Fruit fly (Drosophila melanogaster) whole organism, embryonic: ENCODE data around the gene HDAC6.

Experiments used
- Atf6 ChIP-seq: fragments of 200-800 bp; sonication (Bioruptor generic); IDR thresholded peaks from 2 replicates; pipeline ENCODE4 v1.3.6; 2022; ENCODE audit warnings: missing biosample characterization, missing genetic modification characterization
- CG10431 ChIP-seq: fragments of 200-800 bp; sonication (Bioruptor generic); optimal IDR thresholded peaks from 3 replicates; lab custom pipeline; 2018; ENCODE audit warnings: missing biosample characterization, mild to moderate bottlenecking, missing genetic modification characterization
- CG11093 ChIP-seq: fragments of 200-800 bp; sonication (Bioruptor generic); IDR thresholded peaks from 3 replicates; pipeline ENCODE4 v1.3.6; 2022; ENCODE audit warnings: missing biosample characterization, missing genetic modification characterization
- CG11504 ChIP-seq: fragments of 200-800 bp; sonication (Bioruptor generic); optimal IDR thresholded peaks from 3 replicates; lab custom pipeline; 2019; ENCODE audit warnings: missing biosample characterization, mild to moderate bottlenecking, missing genetic modification characterization, moderate library complexity
- CG11696 ChIP-seq: fragments of 200-800 bp; sonication (Bioruptor generic); IDR thresholded peaks from 2 replicates; pipeline ENCODE4 v1.3.6; 2022; ENCODE audit warnings: missing biosample characterization, missing genetic modification characterization
- CG11723 ChIP-seq: fragments of 200-800 bp; sonication (Bioruptor generic); optimal IDR thresholded peaks from 2 replicates; lab custom pipeline; 2017; ENCODE audit warnings: missing biosample characterization, mild to moderate bottlenecking, missing genetic modification characterization
- CG12769 ChIP-seq: fragments of 200-800 bp; sonication (Bioruptor generic); optimal IDR thresholded peaks from 2 replicates; lab custom pipeline; 2019; ENCODE audit warnings: missing biosample characterization, mild to moderate bottlenecking, missing genetic modification characterization, moderate library complexity
- CG13775 ChIP-seq: fragments of 200-800 bp; sonication (Bioruptor generic); optimal IDR thresholded peaks from 3 replicates; lab custom pipeline; 2017; ENCODE audit warnings: missing biosample characterization, mild to moderate bottlenecking, missing genetic modification characterization
- CG14050 ChIP-seq: fragments of 200-800 bp; sonication (Bioruptor generic); IDR thresholded peaks from 3 replicates; pipeline ENCODE4 v1.3.6; 2022; ENCODE audit warnings: missing biosample characterization, missing genetic modification characterization
- CG14667 ChIP-seq: fragments of 200-800 bp; sonication (Bioruptor generic); IDR thresholded peaks from 2 replicates; pipeline ENCODE4 v1.3.6; 2022; ENCODE audit warnings: missing biosample characterization, missing genetic modification characterization
- CG1602 ChIP-seq: fragments of 200-800 bp; sonication (Bioruptor generic); optimal IDR thresholded peaks from 3 replicates; lab custom pipeline; 2016; ENCODE audit warnings: missing biosample characterization, missing genetic modification characterization
- CG17186 ChIP-seq: fragments of 200-800 bp; sonication (Bioruptor generic); optimal IDR thresholded peaks from 3 replicates; lab custom pipeline; 2017; ENCODE audit warnings: missing biosample characterization, missing genetic modification reagents, missing genetic modification characterization
- CG17802 ChIP-seq: fragments of 200-800 bp; sonication (Bioruptor generic); optimal IDR thresholded peaks from 2 replicates; lab custom pipeline; 2018; ENCODE audit warnings: missing biosample characterization, mild to moderate bottlenecking, missing genetic modification characterization, moderate library complexity
- CG30431 ChIP-seq: fragments of 200-800 bp; sonication (Bioruptor generic); optimal IDR thresholded peaks from 2 replicates; lab custom pipeline; 2017; ENCODE audit warnings: missing biosample characterization, missing genetic modification characterization
- CG31441 ChIP-seq: fragments of 200-800 bp; sonication (Bioruptor generic); IDR thresholded peaks from 2 replicates; pipeline ENCODE4 v1.3.6; 2022; ENCODE audit warnings: missing biosample characterization, missing genetic modification characterization
- CG43689 ChIP-seq: fragments of 200-800 bp; sonication (Bioruptor generic); IDR thresholded peaks from 2 replicates; pipeline ENCODE4 v1.3.6; 2022; ENCODE audit warnings: missing biosample characterization, missing genetic modification characterization
- CG5245 ChIP-seq: fragments of 200-800 bp; sonication (Bioruptor generic); optimal IDR thresholded peaks from 3 replicates; lab custom pipeline; 2016; ENCODE audit warnings: missing biosample characterization, missing genetic modification characterization
- CG5953 ChIP-seq: fragments of 200-800 bp; sonication (Bioruptor generic); IDR thresholded peaks from 2 replicates; pipeline ENCODE4 v1.3.6; 2022; ENCODE audit warnings: missing biosample characterization, missing genetic modification characterization
- CG6765 ChIP-seq: fragments of 200-800 bp; sonication (Bioruptor generic); optimal IDR thresholded peaks from 3 replicates; lab custom pipeline; 2017; ENCODE audit warnings: missing biosample characterization, mild to moderate bottlenecking, missing genetic modification characterization
- CG6813 ChIP-seq: fragments of 200-800 bp; sonication (Bioruptor generic); optimal IDR thresholded peaks from 2 replicates; lab custom pipeline; 2017; ENCODE audit warnings: missing biosample characterization, missing genetic modification characterization, mild to moderate bottlenecking, moderate library complexity, missing genetic modification reagents
- CG7357 ChIP-seq: fragments of 200-800 bp; sonication (Bioruptor generic); IDR thresholded peaks from 3 replicates; pipeline ENCODE4 v1.3.6; 2022; ENCODE audit warnings: missing biosample characterization, missing genetic modification characterization
- CG9797 ChIP-seq: fragments of 200-800 bp; sonication (Bioruptor generic); optimal IDR thresholded peaks from 3 replicates; lab custom pipeline; 2018; ENCODE audit warnings: missing biosample characterization, mild to moderate bottlenecking, missing genetic modification characterization
- CG9932 ChIP-seq: fragments of 200-800 bp; sonication (Bioruptor generic); IDR thresholded peaks from 2 replicates; pipeline ENCODE4 v1.3.6; 2022; ENCODE audit warnings: missing biosample characterization, missing genetic modification characterization
- D ChIP-seq, 2 experiments: fragments of 200-800 bp in 1 of 2; fragments of >200 bp in 1 of 2; sonication (Bioruptor generic) in 1 of 2; optimal IDR thresholded peaks; 2 replicates in 1 of 2; 3 replicates in 1 of 2; lab custom pipeline; 2017; ENCODE audit warnings: mild to moderate bottlenecking in 1 of 2, missing biosample characterization in 1 of 2, missing genetic modification characterization in 1 of 2, missing genetic modification reagents in 1 of 2
- Dp ChIP-seq: fragments of 200-800 bp; sonication (Bioruptor generic); optimal IDR thresholded peaks from 2 replicates; lab custom pipeline; 2018; ENCODE audit warnings: missing biosample characterization, mild to moderate bottlenecking, missing genetic modification characterization, moderate library complexity
- Elba2 ChIP-seq: fragments of 200-800 bp; sonication (Bioruptor generic); optimal IDR thresholded peaks from 3 replicates; lab custom pipeline; 2016; ENCODE audit warnings: missing biosample characterization, missing genetic modification characterization
- Fer3 ChIP-seq: fragments of 200-800 bp; sonication (Bioruptor generic); optimal IDR thresholded peaks from 2 replicates; lab custom pipeline; 2018; ENCODE audit warnings: missing biosample characterization, mild to moderate bottlenecking, missing genetic modification characterization, moderate library complexity
- HLHmδ ChIP-seq: fragments of 200-800 bp; sonication (Bioruptor generic); optimal IDR thresholded peaks from 2 replicates; lab custom pipeline; 2018; ENCODE audit warnings: missing biosample characterization, mild to moderate bottlenecking, missing genetic modification characterization, moderate library complexity
- Myb ChIP-seq: fragments of 200-800 bp; sonication (Bioruptor generic); optimal IDR thresholded peaks from 2 replicates; lab custom pipeline; 2016; ENCODE audit warnings: missing biosample characterization, missing genetic modification characterization
- Neu2 ChIP-seq: fragments of 200-800 bp; sonication (Bioruptor generic); optimal IDR thresholded peaks from 3 replicates; lab custom pipeline; 2016; ENCODE audit warnings: missing biosample characterization, missing genetic modification characterization, borderline replicate concordance
- Opbp ChIP-seq: fragments of 200-800 bp; sonication (Bioruptor generic); IDR thresholded peaks from 3 replicates; pipeline ENCODE4 v1.3.6; 2022; ENCODE audit warnings: missing biosample characterization, missing genetic modification characterization; ENCODE audit not compliant: partially characterized antibody
- Side ChIP-seq: fragments of 200-800 bp; sonication (Bioruptor generic); optimal IDR thresholded peaks from 2 replicates; lab custom pipeline; 2016; ENCODE audit warnings: missing biosample characterization, missing genetic modification characterization
- Sry-β ChIP-seq: fragments of 200-800 bp; sonication (Bioruptor generic); optimal IDR thresholded peaks from 2 replicates; lab custom pipeline; 2018; ENCODE audit warnings: missing biosample characterization, mild to moderate bottlenecking, missing genetic modification characterization, moderate library complexity
- Ssrp ChIP-seq: fragments of 200-800 bp; sonication (Bioruptor generic); optimal IDR thresholded peaks from 2 replicates; lab custom pipeline; 2018; ENCODE audit warnings: missing biosample characterization, mild to moderate bottlenecking, missing genetic modification characterization, moderate library complexity
- Taf1 ChIP-seq: fragments of 200-800 bp; sonication (Bioruptor generic); IDR thresholded peaks from 2 replicates; pipeline ENCODE4 v1.3.6; 2022; ENCODE audit warnings: missing biosample characterization, missing genetic modification characterization
- amos ChIP-seq: fragments of 200-800 bp; sonication (Bioruptor generic); IDR thresholded peaks from 2 replicates; pipeline ENCODE4 v1.3.6; 2022; ENCODE audit warnings: missing biosample characterization, missing genetic modification characterization; ENCODE audit not compliant: partially characterized antibody
- aop ChIP-seq: fragments of 200-800 bp; sonication (Bioruptor generic); IDR thresholded peaks from 2 replicates; pipeline ENCODE4 v1.3.6; 2022; ENCODE audit warnings: missing biosample characterization, missing genetic modification characterization
- az2 ChIP-seq: fragments of 200-800 bp; sonication (Bioruptor generic); optimal IDR thresholded peaks from 3 replicates; lab custom pipeline; 2016; ENCODE audit warnings: missing biosample characterization, missing genetic modification characterization
- bcd ChIP-seq: fragments of 200-800 bp; sonication (Bioruptor generic); optimal IDR thresholded peaks from 2 replicates; lab custom pipeline; 2017; ENCODE audit warnings: missing biosample characterization, mild to moderate bottlenecking, missing genetic modification characterization
- fru ChIP-seq: fragments of >200 bp; optimal IDR thresholded peaks from 2 replicates; lab custom pipeline; 2017
- jumu ChIP-seq: fragments of 200-800 bp; sonication (Bioruptor generic); optimal IDR thresholded peaks from 3 replicates; lab custom pipeline; 2016; ENCODE audit warnings: missing biosample characterization, missing genetic modification characterization
- mld ChIP-seq: fragments of 200-800 bp; sonication (Bioruptor generic); IDR thresholded peaks from 3 replicates; pipeline ENCODE4 v1.3.6; 2022; ENCODE audit warnings: missing biosample characterization, missing genetic modification characterization; ENCODE audit not compliant: partially characterized antibody
- onecut ChIP-seq: fragments of 200-800 bp; sonication (Bioruptor generic); IDR thresholded peaks from 2 replicates; pipeline ENCODE4 v1.3.6; 2022; ENCODE audit warnings: missing biosample characterization, missing genetic modification characterization
- psq ChIP-seq: fragments of 200-800 bp; sonication (Bioruptor generic); optimal IDR thresholded peaks from 2 replicates; lab custom pipeline; 2017; ENCODE audit warnings: missing biosample characterization, missing genetic modification characterization
- rib ChIP-seq: fragments of 200-800 bp; sonication (Bioruptor generic); IDR thresholded peaks from 2 replicates; pipeline ENCODE4 v1.3.6; 2022; ENCODE audit warnings: missing biosample characterization, missing genetic modification characterization
- salm ChIP-seq: fragments of 200-800 bp; sonication (Bioruptor generic); optimal IDR thresholded peaks from 2 replicates; lab custom pipeline; 2018; ENCODE audit warnings: missing biosample characterization, mild to moderate bottlenecking, missing genetic modification characterization
- sima ChIP-seq: fragments of 200-800 bp; sonication (Bioruptor generic); optimal IDR thresholded peaks from 2 replicates; lab custom pipeline; 2016; ENCODE audit warnings: missing biosample characterization, missing genetic modification characterization
- slp2 ChIP-seq: fragments of 200-800 bp; sonication (Bioruptor generic); optimal IDR thresholded peaks from 2 replicates; lab custom pipeline; 2016; ENCODE audit warnings: missing biosample characterization, missing genetic modification characterization
- trh ChIP-seq: fragments of 200-800 bp; sonication (Bioruptor generic); optimal IDR thresholded peaks from 2 replicates; lab custom pipeline; 2016; ENCODE audit warnings: missing biosample characterization, missing genetic modification characterization

Gene HDAC6

dm6 chrX:15383513-15384373 lies 50.6 kb downstream of the HDAC6 start (continued):
- TF ChIP-seq CG43689 (no peak), Myb (GFP tag; lab: Kevin White, UChicago) (no peak), CG1602 (GFP tag; lab: Kevin White, UChicago) (peak; percentile 10), rib (GFP tag; lab: Robert Waterston, UW) (no peak), trh (GFP tag; lab: Kevin White, UChicago) (no peak), CG7357 (GFP tag; lab: Robert Waterston, UW) (no peak), bcd (GFP tag; lab: Kevin White, UChicago) (peak; percentile 37), CG9797 (GFP tag; lab: Kevin White, UChicago) (no peak), aop (GFP tag; lab: Robert Waterston, UW) (no peak), CG11723 (GFP tag; lab: Kevin White, UChicago) (peak; percentile 13), az2 (GFP tag; lab: Kevin White, UChicago) (peak; percentile 35), Elba2 (GFP tag; lab: Kevin White, UChicago) (no peak), CG31441 (peak; percentile 70), CG5245 (GFP tag; lab: Kevin White, UChicago) (no peak), Atf6 (GFP tag; lab: Robert Waterston, UW) (peak; percentile 35; the same call in 1 of the 2 replicates), CG11696 (GFP tag; lab: Robert Waterston, UW) (no peak), D (optimal IDR thresholded peaks at IDR 0.05; lab: Kevin White, UChicago) (no peak), D (GFP tag; optimal IDR thresholded peaks at IDR 0.05; lab: Kevin White, UChicago) (peak; percentile 45), CG17186 (GFP tag; lab: Kevin White, UChicago) (no peak), CG6813 (GFP tag; lab: Kevin White, UChicago) (peak; percentile 38), CG12769 (tag; lab: Kevin White, UChicago) (no peak), CG11093 (GFP tag; lab: Robert Waterston, UW) (no peak), CG30431 (GFP tag; lab: Kevin White, UChicago) (peak; percentile 17), CG5953 (GFP tag; lab: Robert Waterston, UW) (no peak), Ssrp (tag; lab: Kevin White, UChicago) (peak; percentile 48), HLHmδ (GFP tag; lab: Kevin White, UChicago) (no peak), Dp (GFP tag; lab: Kevin White, UChicago) (no peak), psq (GFP tag; lab: Kevin White, UChicago) (no peak), CG10431 (GFP tag; lab: Kevin White, UChicago) (no peak), sima (GFP tag; lab: Kevin White, UChicago) (no peak), Side (GFP tag; lab: Kevin White, UChicago) (no peak), mld (no peak), onecut (GFP tag; lab: Robert Waterston, UW) (peak; percentile 19; the same call in 1 of the 2 replicates), CG6765 (GFP tag; lab: Kevin White, UChicago) (peak; percentile 9), Taf1 (GFP tag; lab: Robert Waterston, UW) (no peak), Fer3 (tag; lab: Kevin White, UChicago) (peak; percentile 40), fru (lab: Kevin White, UChicago) (no peak), Opbp (GFP tag; lab: Robert Waterston, UW) (no peak), CG13775 (GFP tag; lab: Kevin White, UChicago) (peak; percentile 35), salm (no peak), CG17802 (tag; lab: Kevin White, UChicago) (no peak), Sry-β (GFP tag; lab: Kevin White, UChicago) (no peak), CG14050 (GFP tag; lab: Robert Waterston, UW) (peak; percentile 45; the same call in 1 of the 3 replicates), jumu (no peak), slp2 (GFP tag; lab: Kevin White, UChicago) (no peak), CG11504 (tag; lab: Kevin White, UChicago) (peak; percentile 79), CG14667 (no peak), CG9932 (GFP tag; lab: Robert Waterston, UW) (0 out of 2 replicates have a peak, but pooled peaks have one; percentile 29), Neu2 (no peak), amos (GFP tag; lab: Robert Waterston, UW) (no peak)
